Worm (Caenorhabditis elegans) whole organism, L4/young adult: ENCODE data around the gene smrd-1.

Experiments
- W03F9.2 ChIP-seq: fragments of 150-350 bp; optimal IDR thresholded peaks from 2 replicates; lab custom pipeline; 2014; ENCODE audit warnings: missing biosample characterization, missing genetic modification characterization
- him-1 ChIP-seq: sonication (generic microtip); optimal IDR thresholded peaks from 2 replicates; lab custom pipeline; 2016; ENCODE audit warnings: missing genotype, missing genetic modification reagents, missing genetic modification characterization, missing compliant biosample characterization

- TF ChIP-seq him-1 (no peak), W03F9.2 (tag; lab: Kevin White, UChicago) (no peak)
Measured at ce11 chrIII:10380640-10381039, 55.1 kb downstream of the smrd-1 start.
